Fruit fly (Drosophila melanogaster) whole organism: ENCODE data around the gene CG9393.

Experiments
- CG8478 ChIP-seq: fragments of >200 bp; optimal IDR thresholded peaks from 2 replicates; lab custom pipeline; 2018; ENCODE audit warnings: inconsistent platforms
- Dll ChIP-seq: fragments of >200 bp; optimal IDR thresholded peaks from 2 replicates; lab custom pipeline; 2017
- EcR ChIP-seq, 2 experiments: fragments of >200 bp; optimal IDR thresholded peaks; 2 replicates each; lab custom pipeline; 2017; ENCODE audit warnings: missing biosample characterization in 2 of 2, missing genetic modification characterization in 2 of 2, missing genetic modification reagents in 2 of 2
- pan ChIP-seq: fragments of >200 bp; optimal IDR thresholded peaks from 2 replicates; lab custom pipeline; 2017
- psq ChIP-seq: fragments of >200 bp; optimal IDR thresholded peaks from 2 replicates; lab custom pipeline; 2017
- usp ChIP-seq: fragments of >200 bp; optimal IDR thresholded peaks from 2 replicates; lab custom pipeline; 2017; ENCODE audit warnings: missing biosample characterization, missing genetic modification characterization, mixed read lengths

Gene CG9393

DNA sequence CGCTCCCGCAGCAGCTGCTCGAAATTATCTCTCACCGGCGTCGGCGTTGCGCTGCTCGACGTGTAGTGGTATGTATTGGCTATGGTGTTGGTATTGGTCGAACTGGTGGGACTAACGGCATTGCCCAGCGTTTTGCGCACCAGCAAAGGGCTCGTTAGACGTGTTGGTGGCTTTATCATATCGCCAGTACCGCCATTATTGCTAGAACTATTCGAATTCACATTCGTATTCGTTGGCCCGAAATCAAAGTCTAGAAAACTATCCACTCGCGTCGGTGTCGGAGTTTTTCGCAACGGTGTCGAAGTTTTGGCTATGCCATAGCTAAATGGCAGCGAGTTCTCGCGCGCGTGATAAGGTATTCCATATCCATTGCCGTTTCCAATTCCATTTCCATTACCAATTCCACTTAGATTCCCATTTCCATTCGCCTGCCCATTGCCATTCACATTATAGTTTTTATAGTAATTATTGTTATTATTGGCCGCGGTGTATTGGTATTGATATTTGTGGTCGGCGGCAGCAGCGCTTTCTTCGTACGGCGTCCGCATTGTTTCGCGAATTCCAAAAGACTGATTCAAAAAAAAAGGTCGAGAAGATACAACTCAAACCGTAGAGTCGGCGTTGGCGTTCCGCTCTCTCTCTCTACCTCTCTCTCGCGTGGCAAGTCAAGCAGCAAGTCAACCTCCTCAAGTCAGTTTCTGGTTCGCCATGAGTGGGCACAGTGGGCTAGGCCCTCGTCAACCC, 30.9 kb downstream of the CG9393 start, which contains the start of gene by:
Gene by, minus strand, starts transcription at position 575 of the 744 bp plus-strand sequence.
- no peak for TF ChIP-seq psq (lab: Kevin White, UChicago)
- peak; percentile 73 for TF ChIP-seq Dll (lab: Kevin White, UChicago)

DNA sequence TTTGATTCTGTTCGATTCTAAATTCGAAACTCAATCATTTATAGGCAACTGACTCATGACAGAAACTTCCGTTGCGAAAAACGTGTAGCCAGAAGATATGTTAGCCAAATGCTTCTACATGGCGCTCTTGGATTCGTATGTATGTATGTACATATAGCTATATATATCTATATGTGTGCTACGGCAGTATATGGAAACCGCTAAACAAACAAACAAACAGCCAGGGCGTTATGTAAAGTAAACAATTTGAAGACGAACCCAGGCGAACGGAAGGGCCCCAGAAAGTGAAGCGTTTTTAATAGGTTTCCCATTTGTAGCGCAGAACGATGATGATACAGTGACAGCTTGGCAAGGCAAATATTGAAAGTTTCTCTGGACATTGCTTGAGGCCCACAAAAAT, 33.6 kb downstream of the CG9393 start:
- no peak for TF ChIP-seq CG8478
- TF ChIP-seq EcR (GFP tag; optimal IDR thresholded peaks at IDR 0.05; lab: Kevin White, UChicago): no peak
- TF ChIP-seq usp (GFP tag; lab: Kevin White, UChicago): no peak
- TF ChIP-seq psq (lab: Kevin White, UChicago): no peak
- no peak for TF ChIP-seq Dll (lab: Kevin White, UChicago)
- no peak for TF ChIP-seq pan (lab: Kevin White, UChicago)

DNA sequence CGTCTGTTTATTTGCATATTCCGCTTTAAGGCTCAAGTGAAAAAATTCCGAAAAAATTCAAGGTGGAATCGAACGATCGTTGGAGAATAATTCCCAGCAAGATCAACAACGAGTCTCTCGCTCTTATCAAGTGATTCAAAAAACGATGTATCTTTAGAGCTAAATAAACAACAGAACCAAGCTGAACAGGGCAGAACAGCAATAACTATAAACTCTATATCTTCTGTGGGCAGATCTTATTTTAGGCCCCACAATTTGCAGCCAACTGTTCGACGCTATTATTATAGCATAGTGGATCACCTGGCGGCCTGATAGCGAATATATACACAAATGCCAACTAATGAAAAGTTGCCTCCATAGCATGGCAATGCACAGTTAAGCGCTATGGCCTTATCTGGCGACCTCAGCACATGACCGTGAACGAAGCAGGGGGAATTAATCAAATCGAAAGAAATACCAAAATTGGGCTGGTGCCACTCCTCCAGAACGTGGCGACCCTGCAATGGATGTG, 34.0 kb downstream of the CG9393 start:
- TF ChIP-seq Dll (lab: Kevin White, UChicago) (no peak), usp (GFP tag; lab: Kevin White, UChicago) (no peak), psq (lab: Kevin White, UChicago) (no peak), EcR (GFP tag; optimal IDR thresholded peaks at IDR 0.05; lab: Kevin White, UChicago) (no peak), CG8478 (no peak), pan (lab: Kevin White, UChicago) (no peak)

DNA sequence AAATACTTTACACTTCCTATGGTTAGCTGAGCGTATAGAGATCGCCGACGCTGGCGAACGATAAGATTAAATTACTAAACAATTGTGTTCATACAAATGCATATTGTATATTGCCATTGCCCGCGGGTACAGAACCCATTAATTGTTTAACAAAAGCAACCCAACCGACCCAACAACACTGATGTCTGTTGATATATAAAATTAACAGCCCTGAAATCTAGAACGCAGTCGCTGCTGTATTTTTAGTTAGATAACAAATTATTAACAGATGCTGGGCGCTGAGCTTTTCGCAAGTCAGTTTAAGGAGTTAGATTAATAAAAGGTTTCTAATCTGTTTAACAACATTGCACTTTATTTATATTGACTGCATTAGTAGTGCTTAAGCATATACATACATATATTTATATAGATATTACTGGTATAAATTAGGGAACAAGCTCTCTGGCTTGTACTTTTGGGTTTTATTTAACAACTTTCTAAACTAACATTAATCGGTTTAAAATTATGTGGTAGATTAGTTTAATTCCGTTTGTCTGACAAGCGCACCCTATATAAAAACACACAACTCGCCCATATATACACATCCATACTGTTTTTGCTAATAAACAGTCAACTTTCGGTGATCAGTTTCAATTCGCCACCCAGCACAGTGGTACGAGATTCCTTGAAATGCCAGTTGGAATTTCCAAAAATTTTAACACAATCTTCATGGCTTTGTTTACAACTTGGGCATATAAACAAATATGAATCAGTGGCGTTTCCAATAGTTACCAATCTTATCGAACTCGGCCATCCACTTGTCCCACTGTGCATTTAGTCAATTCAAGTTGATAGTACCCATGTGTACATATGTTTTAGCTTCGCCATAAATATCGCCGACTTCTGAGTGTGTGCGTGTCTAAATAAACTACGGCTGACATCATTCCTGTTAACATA, 35.3 kb downstream of the CG9393 start:
- no peak for TF ChIP-seq pan (lab: Kevin White, UChicago)

DNA sequence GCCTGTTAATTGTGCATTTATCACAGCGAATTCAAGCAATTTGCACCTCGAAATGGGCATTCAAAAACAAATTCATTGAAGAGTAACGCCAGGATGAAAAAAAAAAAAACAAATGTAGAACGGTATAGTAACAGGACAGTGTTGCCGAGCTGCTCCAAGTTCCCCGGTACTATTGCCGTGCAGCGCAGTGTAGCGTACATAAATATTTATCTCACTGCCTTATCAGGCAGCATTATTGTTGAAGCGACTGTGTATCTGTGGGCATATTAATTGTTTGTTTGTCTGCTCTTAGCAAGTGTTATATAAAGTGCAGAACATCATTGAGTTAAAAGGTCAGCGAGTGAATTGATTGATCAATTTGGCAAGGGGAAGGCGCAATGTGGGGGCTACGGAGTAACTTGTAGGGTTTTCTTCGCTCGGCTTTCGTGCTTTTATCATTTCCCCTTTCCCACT, 47.0 kb downstream of the CG9393 start:
- TF ChIP-seq CG8478 (no peak), usp (GFP tag; lab: Kevin White, UChicago) (no peak), Dll (lab: Kevin White, UChicago) (no peak), EcR (GFP tag; optimal IDR thresholded peaks at IDR 0.05; lab: Kevin White, UChicago) (no peak), psq (lab: Kevin White, UChicago) (no peak), pan (lab: Kevin White, UChicago) (no peak)

DNA sequence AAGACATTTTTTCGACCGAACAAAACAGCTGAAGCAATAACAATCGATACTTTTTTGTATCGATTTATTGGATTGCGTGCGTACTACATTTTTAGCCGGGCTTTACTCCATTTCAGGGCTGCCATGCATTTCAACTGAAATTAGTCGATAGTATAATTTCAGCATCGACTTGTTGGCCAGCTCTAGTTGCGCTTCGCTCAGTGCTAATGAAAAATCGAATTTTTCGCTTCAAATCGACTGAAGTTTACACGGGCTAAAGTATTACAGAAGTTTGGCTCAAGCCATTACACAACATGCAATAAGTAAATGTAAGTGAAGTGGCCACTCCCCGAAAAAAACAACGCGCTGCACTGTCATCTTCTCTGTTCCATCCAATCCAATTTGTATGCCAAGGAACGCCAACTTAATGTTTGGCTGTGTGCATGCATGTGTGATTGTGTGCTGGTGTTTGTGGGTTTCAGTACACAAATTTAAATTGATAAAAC, 47.6 kb downstream of the CG9393 start, which contains the start of the genes mRpL47, CG8176 and Kdm3:
Gene mRpL47, minus strand, starts transcription at position 49 of the 485 bp plus-strand sequence.
Gene CG8176, plus strand, starts transcription at position 148 of the 485 bp plus-strand sequence.
Gene Kdm3, plus strand, starts transcription at position 148 of the 485 bp plus-strand sequence.
- no peak for TF ChIP-seq pan (lab: Kevin White, UChicago)
- no peak for TF ChIP-seq Dll (lab: Kevin White, UChicago)
- TF ChIP-seq CG8478: no peak
- no peak for TF ChIP-seq usp (GFP tag; lab: Kevin White, UChicago)
- TF ChIP-seq EcR (GFP tag; optimal IDR thresholded peaks at IDR 0.05; lab: Kevin White, UChicago): no peak
- TF ChIP-seq psq (lab: Kevin White, UChicago): no peak

DNA sequence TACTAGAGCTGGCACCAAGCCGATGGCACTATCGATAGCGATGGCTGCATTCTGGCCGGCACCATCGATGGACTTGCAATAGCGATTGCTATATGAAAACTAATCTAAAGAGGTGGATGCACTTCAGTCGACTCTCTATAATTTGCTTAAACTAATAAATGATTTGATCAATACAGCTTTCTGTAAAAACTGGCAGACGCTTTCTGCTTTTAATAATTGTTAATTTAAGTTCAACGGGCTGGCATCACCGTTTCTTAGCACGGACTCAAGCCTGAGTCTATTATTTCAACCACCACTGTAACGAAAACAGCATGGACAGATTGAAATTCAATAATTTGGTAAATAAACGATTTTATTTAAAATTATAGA, 50.4 kb downstream of the CG9393 start, which contains the start of the genes Ras85D and Rlb1:
Gene Ras85D, minus strand, starts transcription at position 16 of the 369 bp plus-strand sequence.
Gene Rlb1, plus strand, starts transcription at position 276 of the 369 bp plus-strand sequence.
- TF ChIP-seq usp (GFP tag; lab: Kevin White, UChicago) (no peak), Dll (lab: Kevin White, UChicago) (no peak), CG8478 (no peak), psq (lab: Kevin White, UChicago) (no peak)

DNA sequence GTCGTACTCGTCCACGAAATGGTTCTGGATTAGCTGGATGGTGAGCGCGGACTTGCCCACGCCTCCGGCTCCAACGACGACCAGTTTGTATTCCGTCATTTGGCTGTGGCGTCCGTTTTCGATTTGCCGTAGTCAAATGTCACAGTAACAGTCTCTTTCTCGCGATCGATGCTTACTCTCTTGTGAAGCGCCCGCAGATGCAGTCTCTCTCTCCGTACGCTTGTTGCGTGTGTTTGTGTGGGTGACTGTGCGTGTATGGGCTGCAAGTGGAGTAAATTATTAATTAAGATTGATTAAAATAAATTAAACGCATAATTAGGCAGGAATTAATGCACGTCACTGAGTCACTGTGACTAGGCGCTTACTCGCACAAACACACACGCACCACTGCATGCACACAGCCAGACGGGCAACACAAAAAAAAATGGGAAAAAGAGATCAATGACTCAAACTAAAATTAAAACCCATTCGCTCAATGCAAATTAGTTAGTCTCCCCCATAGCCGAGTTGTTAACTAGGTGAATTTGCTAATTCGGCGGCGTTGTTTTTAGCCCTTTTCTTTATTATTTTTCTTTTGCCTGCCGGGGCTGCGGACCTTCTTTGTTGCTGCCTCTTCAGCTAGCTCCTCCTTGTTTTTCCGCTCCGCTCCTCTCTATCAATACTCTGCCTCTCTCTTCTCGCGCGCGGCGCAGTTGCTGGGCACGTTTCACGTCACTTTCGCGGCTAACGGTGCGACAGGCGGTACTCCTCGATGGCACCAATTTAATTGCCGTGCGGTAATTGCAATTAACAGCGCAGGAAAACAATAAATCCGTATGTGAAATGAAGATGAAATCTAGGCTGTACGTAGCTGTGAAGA, 51.1 kb downstream of the CG9393 start:
- TF ChIP-seq CG8478 (no peak), psq (lab: Kevin White, UChicago) (no peak), Dll (lab: Kevin White, UChicago) (peak; percentile 61), EcR (GFP tag; optimal IDR thresholded peaks at IDR 0.05; lab: Kevin White, UChicago) (peak in 1 of 2 experiments; percentile 12)
